Worm (Caenorhabditis elegans) whole organism, midembryonic: Measurements from ENCODE around the gene nceh-1.

ENCODE experiments used
- klf-2 ChIP-seq: fragments of 200-800 bp; sonication (Bioruptor generic); conservative IDR thresholded peaks from 2 replicates; pipeline ENCODE4 v1.3.6; 2022; ENCODE audit warnings: missing genetic modification reagents, missing genetic modification characterization, missing compliant biosample characterization
- med-1 ChIP-seq: sonication (generic microtip); optimal IDR thresholded peaks from 2 replicates; lab custom pipeline; 2017; ENCODE audit warnings: missing genetic modification characterization, mild to moderate bottlenecking, missing compliant biosample characterization, antibody characterized with exemption, missing genetic modification reagents; ENCODE audit not compliant: insufficient read depth
- ref-1 ChIP-seq: fragments of 200-800 bp; sonication (Bioruptor generic); conservative IDR thresholded peaks from 2 replicates; pipeline ENCODE4 v1.3.6; 2022; ENCODE audit warnings: missing genetic modification reagents, missing genetic modification characterization, missing compliant biosample characterization
- ztf-23 ChIP-seq: fragments of 200-800 bp; sonication (Bioruptor generic); IDR thresholded peaks from 2 replicates; pipeline ENCODE4 v1.3.6; 2022; ENCODE audit warnings: missing genetic modification reagents, missing genetic modification characterization, missing compliant biosample characterization

DNA sequence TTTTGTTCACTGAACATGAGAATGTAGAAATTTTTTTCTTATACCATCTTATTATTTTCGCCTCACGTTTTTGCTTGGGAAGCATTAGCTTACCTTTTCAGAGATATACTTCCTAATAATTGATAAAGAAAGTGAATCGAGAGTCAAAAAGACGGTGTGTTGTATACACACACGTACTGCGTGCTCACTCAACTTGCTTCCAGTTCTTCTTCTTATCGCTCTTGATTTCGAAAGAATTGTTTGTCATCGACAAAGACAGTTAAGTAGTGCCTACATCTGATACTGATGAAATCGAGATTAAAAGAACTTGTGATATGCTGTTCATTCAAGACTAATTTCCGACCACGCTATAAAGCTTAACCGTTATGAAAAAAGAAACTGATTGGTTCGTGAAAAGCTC, 33.4 kb downstream of the nceh-1 start, which contains the start of gene C25F9.5:
- TF ChIP-seq klf-2 (GFP tag; lab: Robert Waterston, UW) (no peak), ref-1 (no peak), ztf-23 (GFP tag; lab: Robert Waterston, UW) (no peak), med-1 (GFP tag; lab: Kevin White, UChicago) (no peak)
